Fruit fly (Drosophila melanogaster): ENCODE data around the gene mmy.

Gene mmy

DNA sequence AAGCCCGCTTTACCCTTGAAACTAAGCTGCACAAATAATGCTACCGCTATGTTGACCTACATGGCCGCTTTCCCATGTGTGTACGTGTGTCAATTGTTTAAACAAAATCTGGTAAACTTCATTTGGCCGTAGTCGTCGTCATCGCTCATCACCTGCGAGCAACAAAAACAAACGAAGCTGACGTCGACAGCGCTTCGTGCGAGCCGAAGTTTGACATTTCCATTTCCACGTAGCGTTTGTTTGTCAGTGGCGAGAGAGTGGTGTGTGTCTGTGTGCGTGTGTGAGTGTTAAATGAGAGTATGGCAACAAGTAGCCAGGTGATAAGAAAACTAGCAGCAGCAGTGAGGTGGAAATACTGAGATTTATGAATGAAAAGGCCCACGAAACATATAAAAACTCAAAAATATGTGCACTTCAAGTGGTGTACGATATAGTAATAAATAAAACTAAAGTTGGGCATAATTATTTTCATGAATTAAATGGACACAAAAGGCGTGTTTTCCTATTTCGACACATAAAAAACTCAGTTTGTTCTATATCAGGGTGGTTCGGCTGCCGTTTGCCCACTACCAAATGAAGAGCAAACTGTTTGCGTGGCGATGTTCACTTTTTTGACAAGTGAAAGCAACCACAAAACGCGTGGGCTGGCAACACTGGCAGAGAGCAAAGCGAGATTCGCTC is 5.7 kb upstream of the mmy start (continued):
- TF ChIP-seq fkh (GFP tag; optimal IDR thresholded peaks at IDR 0.05) (peak; percentile 97), topi (GFP tag; optimal IDR thresholded peaks at IDR 0.05) (no peak), svp (GFP tag) (peak; percentile 49)

DNA sequence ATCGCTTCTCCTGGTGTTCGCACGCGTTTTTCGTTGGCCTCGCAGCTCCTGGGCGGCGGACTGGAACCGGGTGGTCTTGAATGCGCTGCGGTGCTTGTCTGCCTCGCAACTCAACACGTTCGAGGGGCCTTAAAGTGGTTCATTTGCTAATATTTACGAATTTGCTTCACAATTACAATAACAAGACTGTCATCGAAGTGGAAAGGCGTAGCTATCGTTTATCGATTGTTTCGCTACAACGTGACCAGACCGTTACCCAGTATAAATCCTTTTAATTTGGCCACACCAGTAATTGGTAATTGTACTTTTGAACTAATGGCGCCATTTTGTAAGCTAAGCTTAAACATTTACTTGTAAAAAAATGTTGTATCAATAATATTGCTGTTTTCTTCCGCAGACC is 3.0 kb upstream of the mmy start, which contains the start of gene CG9536:
CG9536 (minus strand) TSS at position 223 of the 400 bp plus-strand sequence.
- no peak for TF ChIP-seq net (GFP tag; optimal IDR thresholded peaks at IDR 0.05)
- peak; percentile 7 for TF ChIP-seq fkh (GFP tag; optimal IDR thresholded peaks at IDR 0.05)

DNA sequence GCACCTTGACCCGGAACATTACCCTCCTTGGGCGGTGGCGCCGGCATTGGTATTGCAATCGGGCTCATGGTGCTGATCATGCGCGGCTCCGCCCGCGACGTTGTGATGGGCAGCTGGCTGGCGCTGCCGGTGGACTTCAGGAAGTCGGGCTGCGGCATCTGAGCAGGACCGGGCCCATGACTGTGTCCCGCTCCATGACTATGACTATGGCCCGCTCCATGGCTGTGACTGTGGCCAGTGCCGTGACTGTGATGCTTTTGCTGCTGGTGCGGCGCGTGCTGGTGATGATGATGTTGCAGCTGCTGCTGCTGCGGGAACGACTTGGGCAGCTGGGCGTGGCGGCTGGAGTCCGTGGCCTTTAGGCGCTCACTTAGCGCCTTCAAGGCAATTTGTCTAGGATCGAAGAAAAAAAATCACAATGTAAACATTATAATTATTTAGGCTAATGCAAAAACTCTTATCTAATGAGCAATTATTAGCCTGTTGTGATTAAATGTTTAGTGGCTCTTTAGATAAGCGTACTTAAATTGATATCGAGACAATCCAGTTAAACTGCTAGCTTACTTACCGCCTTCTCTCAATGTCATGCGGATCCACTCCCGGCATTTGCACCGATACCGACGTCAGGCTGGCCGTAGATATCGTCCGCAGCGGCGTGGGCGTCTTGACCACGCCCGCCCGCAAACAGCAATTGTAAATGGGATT is 1.3 kb upstream of the mmy start:
- no peak for TF ChIP-seq CG6792 (GFP tag; optimal IDR thresholded peaks at IDR 0.05)
- TF ChIP-seq CG10669 (GFP tag; optimal IDR thresholded peaks at IDR 0.05), result no peak
- no peak for TF ChIP-seq acj6 (GFP tag; optimal IDR thresholded peaks at IDR 0.05)
- no peak for TF ChIP-seq dac (GFP tag; optimal IDR thresholded peaks at IDR 0.05)
- no peak for TF ChIP-seq CG6854 (GFP tag; optimal IDR thresholded peaks at IDR 0.05)
- TF ChIP-seq ss (GFP tag; optimal IDR thresholded peaks at IDR 0.05), result no peak
- TF ChIP-seq Ets21C (GFP tag; optimal IDR thresholded peaks at IDR 0.05), result no peak
- TF ChIP-seq CG6163 (GFP tag; IDR thresholded peaks at IDR 0.05), result no peak
- TF ChIP-seq Hr38 (GFP tag; optimal IDR thresholded peaks at IDR 0.05), result no peak
- TF ChIP-seq Eip93F (GFP tag; optimal IDR thresholded peaks at IDR 0.05), result no peak
- no peak for TF ChIP-seq salr (GFP tag; optimal IDR thresholded peaks at IDR 0.05)
- TF ChIP-seq Eip78C (GFP tag), result no peak
- TF ChIP-seq Smox (GFP tag; optimal IDR thresholded peaks at IDR 0.05), result no peak

DNA sequence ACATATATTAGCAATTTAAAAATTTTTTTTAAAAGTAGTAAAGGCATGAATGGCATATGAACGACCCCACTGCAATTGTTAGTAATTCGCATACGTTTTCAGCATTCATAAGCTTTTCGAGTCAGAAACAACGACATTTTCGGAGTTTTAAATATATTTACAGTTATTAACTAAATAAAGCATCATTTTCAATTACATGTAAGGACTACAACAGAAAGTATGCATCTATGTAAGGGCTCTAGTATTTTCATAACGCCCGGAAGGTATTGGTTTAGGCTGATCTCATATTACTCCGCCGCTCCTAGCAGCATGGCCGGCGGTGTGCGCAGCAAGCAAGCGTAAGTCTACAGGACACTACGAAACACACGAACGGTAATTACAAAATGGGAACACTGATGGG is 594 bp upstream of the mmy start:
- no peak for TF ChIP-seq CG1621 (tag; optimal IDR thresholded peaks at IDR 0.05)
- TF ChIP-seq Eip78C (GFP tag), result peak; percentile 56
- TF ChIP-seq CG15336 (GFP tag; IDR thresholded peaks at IDR 0.05), result 0 out of 2 replicates have a peak, but pooled peaks have one; percentile 12

DNA sequence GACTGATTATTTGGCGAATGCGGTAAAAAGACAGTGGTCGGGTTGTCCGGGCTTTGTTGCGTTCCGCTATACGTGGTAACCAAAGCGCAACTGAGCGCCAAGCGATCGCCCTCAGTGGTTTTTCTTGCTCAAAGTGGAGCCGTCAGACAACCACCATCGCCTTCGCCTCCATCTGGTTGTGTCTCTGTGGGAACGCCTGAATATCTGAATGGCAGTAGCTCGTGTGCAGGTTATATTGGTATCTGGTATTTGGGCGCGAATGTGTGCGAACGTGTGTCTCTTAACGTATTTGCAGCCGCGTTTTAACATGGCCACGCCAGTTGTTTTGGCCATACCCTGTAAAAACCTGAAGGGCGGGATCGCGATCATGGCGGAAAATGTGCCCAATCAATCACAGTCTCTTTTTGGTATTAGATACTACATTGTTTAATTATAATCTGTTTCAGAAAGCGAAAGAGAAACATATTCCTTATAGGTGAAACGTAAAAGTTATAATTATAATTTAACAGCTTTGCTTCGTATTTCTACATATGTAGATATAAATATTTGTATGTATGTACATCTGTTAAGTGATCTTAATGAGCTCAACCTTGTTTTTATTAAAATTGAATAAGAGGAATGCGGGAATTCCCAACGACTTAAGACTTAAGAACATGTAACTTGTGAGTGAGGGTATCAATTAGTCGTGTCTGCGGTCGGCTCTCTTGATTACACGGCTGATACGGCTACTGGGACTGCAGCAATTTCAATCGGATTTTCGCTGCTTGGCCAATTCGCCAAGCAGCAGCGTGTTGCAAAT is 1.5 kb downstream of the mmy start:
- TF ChIP-seq cyc (GFP tag; optimal IDR thresholded peaks at IDR 0.05), result peak; percentile 29
- peak; percentile 28 for TF ChIP-seq CG8319 (GFP tag; optimal IDR thresholded peaks at IDR 0.05)
- peak; percentile 22; the same call in 1 of the 3 replicates for TF ChIP-seq CG6163 (GFP tag; IDR thresholded peaks at IDR 0.05)
- TF ChIP-seq CG11762 (GFP tag; optimal IDR thresholded peaks at IDR 0.05; ENCODE audit: insufficient read depth), result peak; percentile 10
- peak; percentile 57 for TF ChIP-seq acj6 (GFP tag; optimal IDR thresholded peaks at IDR 0.05)
- peak; percentile 56 for TF ChIP-seq lz (GFP tag; optimal IDR thresholded peaks at IDR 0.05)
- TF ChIP-seq CG10631 (GFP tag; optimal IDR thresholded peaks at IDR 0.05), result peak; percentile 48
- peak; percentile 65 for TF ChIP-seq OdsH (GFP tag; optimal IDR thresholded peaks at IDR 0.05)
- TF ChIP-seq CG6276 (GFP tag; optimal IDR thresholded peaks at IDR 0.05), result peak; percentile 73
- TF ChIP-seq CG3032 (tag; optimal IDR thresholded peaks at IDR 0.05), result peak; percentile 71
- peak; percentile 67 for TF ChIP-seq CG6808 (GFP tag; optimal IDR thresholded peaks at IDR 0.05)
- peak; percentile 77 for TF ChIP-seq svp (GFP tag)
- peak; percentile 60 for TF ChIP-seq pdm3 (GFP tag; optimal IDR thresholded peaks at IDR 0.05)
- no peak; the same call in 1 of the 2 replicates for TF ChIP-seq CG15336 (GFP tag; IDR thresholded peaks at IDR 0.05)
- peak; percentile 95 for TF ChIP-seq Eip78C (GFP tag)
- TF ChIP-seq CG34406 (GFP tag; optimal IDR thresholded peaks at IDR 0.05), result peak; percentile 59
- peak; percentile 47 for TF ChIP-seq CG3919 (GFP tag; optimal IDR thresholded peaks at IDR 0.05)
- TF ChIP-seq CG8119 (GFP tag; IDR thresholded peaks at IDR 0.05), result peak; percentile 64; the same call in 2 of the 3 replicates
- peak; percentile 40 for TF ChIP-seq CG1621 (tag; optimal IDR thresholded peaks at IDR 0.05)
- TF ChIP-seq spab (GFP tag; optimal IDR thresholded peaks at IDR 0.05), result peak; percentile 47
- peak; percentile 46 for TF ChIP-seq Eip75B (GFP tag; optimal IDR thresholded peaks at IDR 0.05)
- peak; percentile 67 for TF ChIP-seq CG6792 (GFP tag; optimal IDR thresholded peaks at IDR 0.05)
- peak; percentile 18 to 62 for TF ChIP-seq ss (GFP tag; optimal IDR thresholded peaks at IDR 0.05)
- peak; percentile 56 for TF ChIP-seq fd59A (GFP tag; optimal IDR thresholded peaks at IDR 0.05)
- peak; percentile 47 for TF ChIP-seq Hr39 (GFP tag; optimal IDR thresholded peaks at IDR 0.05)
- TF ChIP-seq topi (GFP tag; optimal IDR thresholded peaks at IDR 0.05), result peak; percentile 56
- peak; percentile 50 for TF ChIP-seq net (GFP tag; optimal IDR thresholded peaks at IDR 0.05)
- TF ChIP-seq Met (GFP tag; optimal IDR thresholded peaks at IDR 0.05), result peak; percentile 60
- TF ChIP-seq Smox (GFP tag; optimal IDR thresholded peaks at IDR 0.05), result peak; percentile 34
- no peak for TF ChIP-seq Lpt (GFP tag; optimal IDR thresholded peaks at IDR 0.05)

All from whole organism, prepupa.